Worm (Caenorhabditis elegans) whole organism, mixed stage, embryonic: ENCODE results near the gene cmd-1.

ENCODE experiments used
- M03D4.4 ChIP-seq: sonication (generic microtip); optimal IDR thresholded peaks from 2 replicates; lab custom pipeline; 2017; ENCODE audit warnings: mild to moderate bottlenecking, missing genetic modification characterization, missing compliant biosample characterization
- blmp-1 ChIP-seq: fragments of 150-350 bp; optimal IDR thresholded peaks from 2 replicates; lab custom pipeline; 2014; ENCODE audit warnings: missing biosample characterization, missing genetic modification characterization
- ceh-39 ChIP-seq: fragments of 150-350 bp; optimal IDR thresholded peaks from 2 replicates; lab custom pipeline; 2014; ENCODE audit warnings: missing biosample characterization, missing genetic modification characterization
- ceh-43 ChIP-seq: fragments of 200-800 bp; sonication (Bioruptor generic); optimal IDR thresholded peaks from 2 replicates; lab custom pipeline; 2018; ENCODE audit warnings: mild to moderate bottlenecking, missing genetic modification characterization, moderate library complexity, missing compliant biosample characterization
- ceh-83 ChIP-seq: fragments of 200-800 bp; sonication (Bioruptor generic); optimal IDR thresholded peaks from 2 replicates; lab custom pipeline; 2018; ENCODE audit warnings: mild to moderate bottlenecking, missing genetic modification characterization, missing compliant biosample characterization
- ces-1 ChIP-seq: fragments of 150-350 bp; optimal IDR thresholded peaks from 2 replicates; lab custom pipeline; 2014; ENCODE audit warnings: missing biosample characterization, missing genetic modification reagents, missing genetic modification characterization
- cnd-1 ChIP-seq: fragments of 200-800 bp; sonication (Bioruptor generic); optimal IDR thresholded peaks from 2 replicates; lab custom pipeline; 2018; ENCODE audit warnings: mild to moderate bottlenecking, missing genetic modification characterization, missing compliant biosample characterization
- drap-1 ChIP-seq: fragments of 200-800 bp; sonication (Bioruptor generic); optimal IDR thresholded peaks from 3 replicates; lab custom pipeline; 2018; ENCODE audit warnings: mild to moderate bottlenecking, missing genetic modification characterization, missing compliant biosample characterization
- elt-1 ChIP-seq: sonication (generic microtip); optimal IDR thresholded peaks from 2 replicates; lab custom pipeline; 2017; ENCODE audit warnings: missing genetic modification characterization, mild to moderate bottlenecking, missing compliant biosample characterization, antibody characterized with exemption, moderate library complexity, borderline replicate concordance; ENCODE audit not compliant: insufficient read depth
- flh-1 ChIP-seq: fragments of 200-800 bp; sonication (Bioruptor generic); optimal IDR thresholded peaks from 2 replicates; lab custom pipeline; 2018; ENCODE audit warnings: mild to moderate bottlenecking, missing genetic modification characterization, moderate library complexity, missing compliant biosample characterization
- ham-2 ChIP-seq: fragments of 200-800 bp; sonication (Bioruptor generic); optimal IDR thresholded peaks from 2 replicates; lab custom pipeline; 2018; ENCODE audit warnings: mild to moderate bottlenecking, missing genetic modification characterization, missing compliant biosample characterization
- hlh-1 ChIP-seq: fragments of 150-350 bp; optimal IDR thresholded peaks from 2 replicates; lab custom pipeline; 2014; ENCODE audit warnings: missing biosample characterization, missing genetic modification reagents, missing genetic modification characterization
- lin-32 ChIP-seq: fragments of 200-800 bp; sonication (Bioruptor generic); optimal IDR thresholded peaks from 2 replicates; lab custom pipeline; 2018; ENCODE audit warnings: mild to moderate bottlenecking, missing genetic modification characterization, missing compliant biosample characterization
- lsy-2 ChIP-seq: fragments of 150-350 bp; optimal IDR thresholded peaks from 2 replicates; lab custom pipeline; 2014; ENCODE audit warnings: missing biosample characterization, missing genetic modification characterization
- mab-5 ChIP-seq: fragments of 150-350 bp; optimal IDR thresholded peaks from 2 replicates; lab custom pipeline; 2014; ENCODE audit warnings: missing biosample characterization, missing genetic modification characterization
- mep-1 ChIP-seq: fragments of 150-350 bp; optimal IDR thresholded peaks from 2 replicates; lab custom pipeline; 2017; ENCODE audit warnings: missing biosample characterization, missing genetic modification reagents, missing genetic modification characterization, inconsistent platforms
- mls-2 ChIP-seq: sonication (generic microtip); optimal IDR thresholded peaks from 2 replicates; lab custom pipeline; 2016; ENCODE audit warnings: mild to moderate bottlenecking, missing genetic modification characterization, moderate library complexity, missing compliant biosample characterization
- nhr-12 ChIP-seq: fragments of 150-350 bp; optimal IDR thresholded peaks from 2 replicates; lab custom pipeline; 2014; ENCODE audit warnings: missing biosample characterization, missing genetic modification characterization
- nhr-2 ChIP-seq: fragments of 150-350 bp; optimal IDR thresholded peaks from 2 replicates; lab custom pipeline; 2014; ENCODE audit warnings: missing biosample characterization, missing genetic modification characterization
- nhr-237 ChIP-seq: fragments of 150-350 bp; optimal IDR thresholded peaks from 2 replicates; lab custom pipeline; 2014; ENCODE audit warnings: missing biosample characterization, missing genetic modification characterization
- nhr-76 ChIP-seq: sonication (generic microtip); optimal IDR thresholded peaks from 2 replicates; lab custom pipeline; 2017; ENCODE audit warnings: missing biosample characterization, missing genetic modification characterization
- pha-4 ChIP-seq: fragments of 150-350 bp; optimal IDR thresholded peaks from 2 replicates; lab custom pipeline; 2018; ENCODE audit warnings: missing biosample characterization, missing genetic modification reagents, missing genetic modification characterization
- sem-2 ChIP-seq: fragments of 200-800 bp; sonication (Bioruptor generic); optimal IDR thresholded peaks from 2 replicates; lab custom pipeline; 2018; ENCODE audit warnings: mild to moderate bottlenecking, missing genetic modification characterization, missing compliant biosample characterization
- snpc-4 ChIP-seq: fragments of 150-350 bp; optimal IDR thresholded peaks from 2 replicates; lab custom pipeline; 2014; ENCODE audit warnings: missing biosample characterization, missing genetic modification characterization
- sptf-1 ChIP-seq: sonication (generic microtip); optimal IDR thresholded peaks from 2 replicates; lab custom pipeline; 2017; ENCODE audit warnings: mild to moderate bottlenecking, missing genetic modification characterization, moderate library complexity, missing compliant biosample characterization
- tbx-8 ChIP-seq: fragments of 200-800 bp; sonication (Bioruptor generic); optimal IDR thresholded peaks from 2 replicates; lab custom pipeline; 2018; ENCODE audit warnings: mild to moderate bottlenecking, missing genetic modification characterization, moderate library complexity, missing compliant biosample characterization
- unc-120 ChIP-seq: sonication (generic microtip); optimal IDR thresholded peaks from 2 replicates; lab custom pipeline; 2017; ENCODE audit warnings: missing genetic modification characterization, missing compliant biosample characterization; ENCODE audit not compliant: poor library complexity, severe bottlenecking
- unc-39 ChIP-seq: fragments of 150-350 bp; optimal IDR thresholded peaks from 2 replicates; lab custom pipeline; 2014; ENCODE audit warnings: missing biosample characterization, missing genetic modification characterization
- unc-62 ChIP-seq: fragments of 150-350 bp; optimal IDR thresholded peaks from 2 replicates; lab custom pipeline; 2014; ENCODE audit warnings: missing biosample characterization, missing genetic modification reagents, missing genetic modification characterization
- zip-8 ChIP-seq: fragments of 150-350 bp; optimal IDR thresholded peaks from 2 replicates; lab custom pipeline; 2014; ENCODE audit warnings: missing biosample characterization, missing genetic modification characterization
- ztf-11 ChIP-seq: fragments of 150-350 bp; optimal IDR thresholded peaks from 2 replicates; lab custom pipeline; 2014; ENCODE audit warnings: missing biosample characterization, missing genetic modification characterization

The cmd-1 gene

ce11 chrV:1134302-1134701 lies 21.8 kb upstream of the cmd-1 start, which contains the start of gene cpr-8:
TSS of gene cpr-8 (plus strand) at chrV:1134602.
- TF ChIP-seq ceh-39 (tag; lab: Kevin White, UChicago) = no peak
- no peak for TF ChIP-seq flh-1 (GFP tag; lab: Kevin White, UChicago)
- no peak for TF ChIP-seq ham-2 (GFP tag; lab: Kevin White, UChicago)
- TF ChIP-seq nhr-12 (tag; lab: Kevin White, UChicago) = no peak
- no peak for TF ChIP-seq blmp-1 (tag; lab: Kevin White, UChicago)
- TF ChIP-seq M03D4.4 (tag; lab: Kevin White, UChicago) = no peak
- TF ChIP-seq tbx-8 = no peak
- no peak for TF ChIP-seq ceh-43 (GFP tag; lab: Kevin White, UChicago)
- TF ChIP-seq unc-39 = no peak
- no peak for TF ChIP-seq mep-1 (tag; lab: Kevin White, UChicago)
- no peak for TF ChIP-seq mls-2 (tag; lab: Kevin White, UChicago)
- TF ChIP-seq snpc-4 = no peak
- TF ChIP-seq lsy-2 (tag; lab: Kevin White, UChicago) = no peak
- no peak for TF ChIP-seq ceh-83 (GFP tag; lab: Kevin White, UChicago)
- TF ChIP-seq cnd-1 (tag; lab: Kevin White, UChicago) = no peak
- TF ChIP-seq sptf-1 (tag; lab: Kevin White, UChicago) = no peak

DNA sequence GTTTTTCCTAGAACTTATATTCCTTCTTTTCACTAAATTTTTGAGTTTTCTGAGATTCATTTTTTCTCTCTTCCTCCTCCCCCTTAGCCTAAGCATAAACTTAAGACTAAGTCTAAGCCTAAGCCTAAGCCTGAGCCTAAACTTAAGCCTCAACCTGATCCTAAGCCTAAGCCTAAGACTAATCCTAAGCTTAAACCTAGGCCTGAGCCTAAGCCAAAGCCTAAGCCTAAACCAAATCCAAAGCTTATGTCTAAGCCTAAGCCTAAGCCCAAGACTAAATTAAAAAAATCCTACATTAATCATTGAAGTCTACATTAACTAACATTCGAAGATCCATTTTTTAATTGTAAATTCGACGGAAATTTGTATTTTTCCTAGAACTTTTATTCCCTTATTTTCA lies 15.3 kb upstream of the cmd-1 start:
- no peak for TF ChIP-seq ceh-43 (GFP tag; lab: Kevin White, UChicago)
- no peak for TF ChIP-seq unc-39
- no peak for TF ChIP-seq snpc-4
- no peak for TF ChIP-seq nhr-12 (tag; lab: Kevin White, UChicago)
- TF ChIP-seq M03D4.4 (tag; lab: Kevin White, UChicago) = no peak
- TF ChIP-seq unc-62 (GFP tag; lab: Kevin White, UChicago) = no peak
- TF ChIP-seq ceh-83 (GFP tag; lab: Kevin White, UChicago) = no peak
- TF ChIP-seq hlh-1 (tag; lab: Kevin White, UChicago) = no peak
- TF ChIP-seq ham-2 (GFP tag; lab: Kevin White, UChicago) = no peak
- TF ChIP-seq lin-32 (GFP tag; lab: Kevin White, UChicago) = no peak
- TF ChIP-seq nhr-237 (tag; lab: Kevin White, UChicago) = no peak
- no peak for TF ChIP-seq ztf-11
- no peak for TF ChIP-seq tbx-8
- TF ChIP-seq mls-2 (tag; lab: Kevin White, UChicago) = no peak
- no peak for TF ChIP-seq ces-1 (GFP tag; lab: Kevin White, UChicago)
- no peak for TF ChIP-seq mep-1 (tag; lab: Kevin White, UChicago)
- no peak for TF ChIP-seq elt-1 (tag; lab: Kevin White, UChicago)
- TF ChIP-seq zip-8 = no peak
- no peak for TF ChIP-seq nhr-2 (tag; lab: Kevin White, UChicago)
- no peak for TF ChIP-seq pha-4
- TF ChIP-seq, all 35 proteins: peak for 0

DNA sequence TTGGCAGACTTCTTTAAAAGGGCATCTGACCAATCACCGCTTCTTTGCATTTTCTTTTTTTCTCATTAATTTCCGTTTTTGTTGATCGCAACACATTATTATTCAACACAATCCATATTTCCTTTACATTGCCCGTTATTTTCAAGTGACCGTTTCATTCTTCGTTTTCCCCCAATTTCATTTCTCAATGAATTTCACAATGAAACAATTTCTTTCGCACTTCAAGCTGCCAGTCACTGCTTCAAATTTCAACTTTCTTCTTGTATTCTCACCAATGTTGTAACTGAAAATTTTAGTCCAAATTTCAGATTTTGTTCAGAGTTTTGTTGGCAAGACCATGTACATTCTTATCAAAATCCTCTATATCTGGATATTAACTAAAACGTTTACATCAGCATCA lies 14.6 kb upstream of the cmd-1 start, which contains the start of gene cutl-22:
Gene cutl-22, plus strand, starts transcription at position 301 of the 400 bp plus-strand sequence.
- TF ChIP-seq ceh-83 (GFP tag; lab: Kevin White, UChicago) (no peak), drap-1 (GFP tag; lab: Kevin White, UChicago) (no peak), flh-1 (GFP tag; lab: Kevin White, UChicago) (no peak), nhr-76 (tag; lab: Kevin White, UChicago) (no peak), ceh-39 (tag; lab: Kevin White, UChicago) (no peak), unc-120 (tag; lab: Kevin White, UChicago) (no peak), nhr-2 (tag; lab: Kevin White, UChicago) (no peak), unc-62 (GFP tag; lab: Kevin White, UChicago) (no peak), tbx-8 (no peak), lin-32 (GFP tag; lab: Kevin White, UChicago) (no peak), elt-1 (tag; lab: Kevin White, UChicago) (no peak), zip-8 (no peak), mab-5 (tag; lab: Kevin White, UChicago) (no peak), sptf-1 (tag; lab: Kevin White, UChicago) (no peak), unc-39 (no peak), sem-2 (GFP tag; lab: Kevin White, UChicago) (no peak), mls-2 (tag; lab: Kevin White, UChicago) (no peak), M03D4.4 (tag; lab: Kevin White, UChicago) (no peak), pha-4 (no peak)

DNA sequence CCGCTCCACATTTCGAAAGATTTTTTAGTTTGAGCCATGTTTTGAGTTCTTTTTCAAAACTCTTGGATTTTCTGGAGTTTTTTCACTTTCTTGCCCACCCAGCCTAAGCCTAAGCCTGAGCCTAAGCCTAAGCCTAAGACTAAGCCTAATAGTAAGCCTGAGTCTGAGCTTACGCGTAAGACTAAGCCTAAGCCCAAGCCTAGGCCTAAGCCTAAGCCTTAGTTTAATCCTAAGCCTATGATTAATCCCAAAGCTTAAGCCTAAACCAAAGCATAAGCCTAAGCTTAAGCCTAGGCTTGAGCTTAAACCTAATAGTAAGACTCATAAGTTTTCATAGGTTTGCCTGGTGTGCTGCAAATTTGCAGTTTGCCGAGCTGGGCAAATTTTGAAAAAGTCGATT lies 13.8 kb upstream of the cmd-1 start:
- TF ChIP-seq blmp-1 (tag; lab: Kevin White, UChicago) (no peak), elt-1 (tag; lab: Kevin White, UChicago) (no peak), nhr-12 (tag; lab: Kevin White, UChicago) (no peak), nhr-76 (tag; lab: Kevin White, UChicago) (no peak)
- TF ChIP-seq, all 35 proteins: peak for 0
